Comparison of ENCODE assay signal across 1 fruit fly cellular context in the genomic region with DNA sequence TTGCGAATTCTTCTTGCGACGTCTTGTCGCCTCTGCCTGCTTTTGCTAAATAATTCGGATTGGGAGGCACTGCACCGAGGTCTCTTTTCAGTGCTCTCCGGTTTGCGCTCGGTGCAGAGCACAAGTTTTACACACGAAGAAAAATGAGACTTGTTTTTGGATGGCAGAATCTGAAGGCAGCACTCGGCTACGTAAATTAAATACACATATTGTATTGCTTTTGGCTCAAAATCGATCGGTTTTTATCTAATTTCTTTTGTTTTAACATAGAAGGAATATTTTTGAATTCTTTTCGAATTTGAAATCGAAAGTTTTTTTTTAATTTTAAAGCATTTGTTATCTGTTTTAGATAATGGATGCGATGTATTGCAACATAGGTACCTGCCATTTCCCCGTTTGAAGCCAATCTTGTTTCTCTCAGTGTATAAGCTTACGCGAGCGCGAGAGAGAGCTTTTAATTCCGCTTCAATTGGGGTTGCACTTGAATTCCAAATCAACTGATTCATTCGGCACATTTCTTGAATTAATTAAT.
TF ChIP-seq lines count a peak whose summit lies in the region.

A gene (minus strand): TSS at position 51 of the 532 bp plus-strand sequence.

TF ChIP-seq in whole organism, embryonic, 481 proteins besides CTCF, POLR2A, EP300 and RAD21 (continued from another document and continues in another):
- TF ChIP-seq HLHmδ (GFP tag; optimal IDR thresholded peaks at IDR 0.05; lab: Kevin White, UChicago) (no peak), CG32767 (GFP tag; IDR thresholded peaks at IDR 0.05; lab: Robert Waterston, UW) (0 out of 2 replicates have a peak, but pooled peaks have one; percentile 18), Abd-B (GFP tag; optimal IDR thresholded peaks at IDR 0.05; lab: Kevin White, UChicago) (peak; percentile 41), inv (GFP tag; IDR thresholded peaks at IDR 0.05; lab: Robert Waterston, UW; ENCODE audit: partially characterized antibody) (no peak), zen2 (GFP tag; IDR thresholded peaks at IDR 0.05; lab: Robert Waterston, UW; ENCODE audit: partially characterized antibody) (no peak), crc (GFP tag; optimal IDR thresholded peaks at IDR 0.05; lab: Kevin White, UChicago) (no peak), NC2α (GFP tag; optimal IDR thresholded peaks at IDR 0.05; lab: Kevin White, UChicago) (no peak), H15 (GFP tag; IDR thresholded peaks at IDR 0.05; lab: Robert Waterston, UW) (0 out of 3 replicates have a peak, but pooled peaks have one; percentile 24), CG11247 (GFP tag; IDR thresholded peaks at IDR 0.05; lab: Robert Waterston, UW) (no peak), CrebB (tag; optimal IDR thresholded peaks at IDR 0.05; lab: Kevin White, UChicago) (no peak), CG6654 (GFP tag; optimal IDR thresholded peaks at IDR 0.05; lab: Kevin White, UChicago) (peak; percentile 4), vnd (GFP tag; IDR thresholded peaks at IDR 0.05; lab: Robert Waterston, UW; ENCODE audit: partially characterized antibody) (no peak), Sox100B (GFP tag; optimal IDR thresholded peaks at IDR 0.05; lab: Kevin White, UChicago) (peak; percentile 82), CG33213 (GFP tag; optimal IDR thresholded peaks at IDR 0.05; lab: Kevin White, UChicago) (no peak), nerfin-2 (GFP tag; IDR thresholded peaks at IDR 0.05; lab: Robert Waterston, UW; ENCODE audit: partially characterized antibody) (no peak), CG15514 (GFP tag; optimal IDR thresholded peaks at IDR 0.05; lab: Kevin White, UChicago) (peak; percentile 34), Dbx (GFP tag; IDR thresholded peaks at IDR 0.05; lab: Robert Waterston, UW) (peak; percentile 56; the same call in 1 of the 3 replicates), CG3838 (GFP tag; optimal IDR thresholded peaks at IDR 0.05; lab: Kevin White, UChicago) (no peak), tna (GFP tag; IDR thresholded peaks at IDR 0.05; lab: Robert Waterston, UW; ENCODE audit: partially characterized antibody) (no peak), BEAF-32 (GFP tag; optimal IDR thresholded peaks at IDR 0.05; lab: Kevin White, UChicago) (no peak), wor (GFP tag; IDR thresholded peaks at IDR 0.05; lab: Robert Waterston, UW) (peak; percentile 29; the same call in 1 of the 2 replicates), Dll (GFP tag; IDR thresholded peaks at IDR 0.05; lab: Robert Waterston, UW; ENCODE audit: partially characterized antibody) (no peak), CG12155 (GFP tag; optimal IDR thresholded peaks at IDR 0.05; lab: Kevin White, UChicago) (peak; percentile 43), CG10366 (GFP tag; IDR thresholded peaks at IDR 0.05; lab: Robert Waterston, UW) (peak; percentile 12; the same call in 1 of the 2 replicates), CG6813 (GFP tag; optimal IDR thresholded peaks at IDR 0.05; lab: Kevin White, UChicago) (peak; percentile 58), Bdp1 (GFP tag; optimal IDR thresholded peaks at IDR 0.05; lab: Kevin White, UChicago) (peak; percentile 1), Xrp1 (GFP tag; IDR thresholded peaks at IDR 0.05; lab: Robert Waterston, UW) (peak; percentile 57; the same call in 1 of the 2 replicates), ken (GFP tag; IDR thresholded peaks at IDR 0.05; lab: Robert Waterston, UW) (no peak), sima (GFP tag; optimal IDR thresholded peaks at IDR 0.05; lab: Kevin White, UChicago) (no peak), CG34376 (GFP tag; optimal IDR thresholded peaks at IDR 0.05; lab: Kevin White, UChicago) (no peak), Scr (GFP tag; IDR thresholded peaks at IDR 0.05; lab: Robert Waterston, UW; ENCODE audit: partially characterized antibody) (no peak), stc (GFP tag; IDR thresholded peaks at IDR 0.05; lab: Robert Waterston, UW) (0 out of 2 replicates have a peak, but pooled peaks have one; percentile 52), CG34422 (GFP tag; IDR thresholded peaks at IDR 0.05; lab: Robert Waterston, UW) (peak; percentile 46; the same call in 1 of the 3 replicates), CG9437 (GFP tag; optimal IDR thresholded peaks at IDR 0.05; lab: Kevin White, UChicago) (peak; percentile 49), CG17328 (GFP tag; IDR thresholded peaks at IDR 0.05; lab: Robert Waterston, UW) (no peak), hkb (optimal IDR thresholded peaks at IDR 0.05; lab: Kevin White, UChicago) (no peak), hkb (GFP tag; IDR thresholded peaks at IDR 0.05; lab: Robert Waterston, UW) (peak; percentile 67), ab (GFP tag; optimal IDR thresholded peaks at IDR 0.05; lab: Kevin White, UChicago) (no peak), CG5953 (GFP tag; IDR thresholded peaks at IDR 0.05; lab: Robert Waterston, UW) (no peak), CG11504 (tag; optimal IDR thresholded peaks at IDR 0.05; lab: Kevin White, UChicago) (peak; percentile 86), danr (GFP tag; IDR thresholded peaks at IDR 0.05; lab: Robert Waterston, UW) (no peak), fu2 (GFP tag; optimal IDR thresholded peaks at IDR 0.05; lab: Kevin White, UChicago) (no peak), CG14860 (GFP tag; IDR thresholded peaks at IDR 0.05; lab: Robert Waterston, UW; ENCODE audit: partially characterized antibody) (no peak), CG9932 (GFP tag; IDR thresholded peaks at IDR 0.05; lab: Robert Waterston, UW) (0 out of 2 replicates have a peak, but pooled peaks have one; percentile 21), CG11093 (GFP tag; IDR thresholded peaks at IDR 0.05; lab: Robert Waterston, UW) (peak; percentile 68; the same call in 1 of the 3 replicates), E2f1 (GFP tag; IDR thresholded peaks at IDR 0.05; lab: Robert Waterston, UW) (0 out of 2 replicates have a peak, but pooled peaks have one; percentile 26), CG42726 (GFP tag; IDR thresholded peaks at IDR 0.05; lab: Robert Waterston, UW; ENCODE audit: partially characterized antibody) (no peak), Vsx1 (GFP tag; optimal IDR thresholded peaks at IDR 0.05; lab: Kevin White, UChicago) (no peak), kay (GFP tag; optimal IDR thresholded peaks at IDR 0.05; lab: Kevin White, UChicago) (no peak), lola (GFP tag; optimal IDR thresholded peaks at IDR 0.05; lab: Kevin White, UChicago) (peak in 1 of 3 experiments; percentile 30), corto (GFP tag; optimal IDR thresholded peaks at IDR 0.05; lab: Kevin White, UChicago) (peak; percentile 58), CG14441 (GFP tag; IDR thresholded peaks at IDR 0.05; lab: Robert Waterston, UW) (peak; percentile 55; the same call in 1 of the 2 replicates), Hsf (GFP tag; optimal IDR thresholded peaks at IDR 0.05; lab: Kevin White, UChicago) (peak; percentile 62), CG13624 (GFP tag; optimal IDR thresholded peaks at IDR 0.05; lab: Kevin White, UChicago) (peak; percentile 26), CG18599 (GFP tag; optimal IDR thresholded peaks at IDR 0.05; lab: Kevin White, UChicago) (peak; percentile 76), CG2202 (tag; optimal IDR thresholded peaks at IDR 0.05; lab: Kevin White, UChicago) (no peak), ash1 (GFP tag; optimal IDR thresholded peaks at IDR 0.05; lab: Kevin White, UChicago) (no peak), Atf6 (GFP tag; IDR thresholded peaks at IDR 0.05; lab: Robert Waterston, UW) (peak; percentile 36; the same call in 1 of the 2 replicates), caup (GFP tag; optimal IDR thresholded peaks at IDR 0.05; lab: Kevin White, UChicago; ENCODE audit: severe bottlenecking) (peak; percentile 54), slou (GFP tag; optimal IDR thresholded peaks at IDR 0.05; lab: Kevin White, UChicago) (no peak), ERR (GFP tag; optimal IDR thresholded peaks at IDR 0.05; lab: Kevin White, UChicago) (no peak), Adf1 (GFP tag; IDR thresholded peaks at IDR 0.05; lab: Robert Waterston, UW) (no peak), jumu (GFP tag; optimal IDR thresholded peaks at IDR 0.05; lab: Kevin White, UChicago) (peak; percentile 11), Pdp1 (GFP tag; optimal IDR thresholded peaks at IDR 0.05; lab: Kevin White, UChicago) (peak; percentile 37 to 58), Awh (GFP tag; IDR thresholded peaks at IDR 0.05; lab: Robert Waterston, UW) (no peak), CG11695 (GFP tag; IDR thresholded peaks at IDR 0.05; lab: Robert Waterston, UW) (peak; percentile 59; the same call in 1 of the 3 replicates), CG1832 (GFP tag; optimal IDR thresholded peaks at IDR 0.05; lab: Kevin White, UChicago) (no peak), otp (GFP tag; IDR thresholded peaks at IDR 0.05; lab: Robert Waterston, UW) (no peak), Sox102F (GFP tag; optimal IDR thresholded peaks at IDR 0.05; lab: Kevin White, UChicago) (peak; percentile 71), CG13287 (GFP tag; IDR thresholded peaks at IDR 0.05; lab: Robert Waterston, UW; ENCODE audit: partially characterized antibody) (no peak), CG7987 (GFP tag; optimal IDR thresholded peaks at IDR 0.05; lab: Kevin White, UChicago) (no peak), zfh1 (GFP tag; IDR thresholded peaks at IDR 0.05; lab: Robert Waterston, UW) (0 out of 3 replicates have a peak, but pooled peaks have one; percentile 8), CG7556 (GFP tag; optimal IDR thresholded peaks at IDR 0.05; lab: Kevin White, UChicago) (peak; percentile 58), ssp (GFP tag; IDR thresholded peaks at IDR 0.05; lab: Robert Waterston, UW) (peak; percentile 53), CG12071 (GFP tag; optimal IDR thresholded peaks at IDR 0.05; lab: Kevin White, UChicago) (peak; percentile 44), CG1024 (GFP tag; IDR thresholded peaks at IDR 0.05; lab: Robert Waterston, UW) (no peak), CG6689 (GFP tag; IDR thresholded peaks at IDR 0.05; lab: Robert Waterston, UW) (peak; percentile 75), chinmo (GFP tag; IDR thresholded peaks at IDR 0.05; lab: Robert Waterston, UW; ENCODE audit: partially characterized antibody) (no peak), CG8089 (GFP tag; optimal IDR thresholded peaks at IDR 0.05; lab: Kevin White, UChicago) (peak; percentile 35), Dip3 (GFP tag; optimal IDR thresholded peaks at IDR 0.05; lab: Kevin White, UChicago) (peak; percentile 48), slp2 (GFP tag; optimal IDR thresholded peaks at IDR 0.05; lab: Kevin White, UChicago) (peak; percentile 58), Ada2b (GFP tag; IDR thresholded peaks at IDR 0.05; lab: Robert Waterston, UW) (peak; percentile 63), Dip2 (GFP tag; IDR thresholded peaks at IDR 0.05; lab: Robert Waterston, UW) (no peak), abd-A (tag; optimal IDR thresholded peaks at IDR 0.05; lab: Kevin White, UChicago) (no peak), CG15601 (tag; optimal IDR thresholded peaks at IDR 0.05; lab: Kevin White, UChicago) (peak; percentile 7), slbo (GFP tag; IDR thresholded peaks at IDR 0.05; lab: Robert Waterston, UW) (peak; percentile 54), CG1602 (GFP tag; optimal IDR thresholded peaks at IDR 0.05; lab: Kevin White, UChicago) (peak; percentile 27), crol (GFP tag; IDR thresholded peaks at IDR 0.05; lab: Robert Waterston, UW) (no peak), Eip74EF (GFP tag; optimal IDR thresholded peaks at IDR 0.05; lab: Kevin White, UChicago) (no peak), zfh2 (GFP tag; optimal IDR thresholded peaks at IDR 0.05; lab: Kevin White, UChicago) (peak; percentile 25), CG11723 (GFP tag; optimal IDR thresholded peaks at IDR 0.05; lab: Kevin White, UChicago) (peak; percentile 26), sens (GFP tag; lab: Kevin White, UChicago) (peak; percentile 93), Mad (GFP tag; optimal IDR thresholded peaks at IDR 0.05; lab: Kevin White, UChicago) (peak; percentile 33), MESR4 (GFP tag; optimal IDR thresholded peaks at IDR 0.05; lab: Kevin White, UChicago) (no peak), CG7745 (tag; optimal IDR thresholded peaks at IDR 0.05; lab: Kevin White, UChicago) (no peak), twi (tag; optimal IDR thresholded peaks at IDR 0.05; lab: Kevin White, UChicago) (no peak), Hr3 (GFP tag; optimal IDR thresholded peaks at IDR 0.05; lab: Kevin White, UChicago) (peak; percentile 26), CG4360 (GFP tag; IDR thresholded peaks at IDR 0.05; lab: Robert Waterston, UW) (no peak), grau (tag; optimal IDR thresholded peaks at IDR 0.05; lab: Kevin White, UChicago) (peak; percentile 49), Stat92E (GFP tag; optimal IDR thresholded peaks at IDR 0.05; lab: Kevin White, UChicago) (no peak), CG12769 (tag; optimal IDR thresholded peaks at IDR 0.05; lab: Kevin White, UChicago) (no peak), CHES-1-like (GFP tag; optimal IDR thresholded peaks at IDR 0.05; lab: Kevin White, UChicago) (peak; percentile 14), CG11456 (GFP tag; IDR thresholded peaks at IDR 0.05; lab: Robert Waterston, UW) (no peak), CG13123 (GFP tag; optimal IDR thresholded peaks at IDR 0.05; lab: Kevin White, UChicago) (no peak), nau (GFP tag; optimal IDR thresholded peaks at IDR 0.05; lab: Kevin White, UChicago) (no peak), Max (GFP tag; optimal IDR thresholded peaks at IDR 0.05; lab: Kevin White, UChicago) (peak; percentile 54), btn (GFP tag; optimal IDR thresholded peaks at IDR 0.05; lab: Kevin White, UChicago) (peak; percentile 40), chif (GFP tag; optimal IDR thresholded peaks at IDR 0.05; lab: Kevin White, UChicago) (peak; percentile 44 to 57), Hr39 (optimal IDR thresholded peaks at IDR 0.05; lab: Kevin White, UChicago) (no peak), fd3F (GFP tag; optimal IDR thresholded peaks at IDR 0.05; lab: Kevin White, UChicago) (no peak), dm (GFP tag; optimal IDR thresholded peaks at IDR 0.05; lab: Kevin White, UChicago) (no peak), vvl (GFP tag; IDR thresholded peaks at IDR 0.05; lab: Robert Waterston, UW) (peak; percentile 58), CG1792 (GFP tag; optimal IDR thresholded peaks at IDR 0.05; lab: Kevin White, UChicago) (peak; percentile 76), peb (GFP tag; IDR thresholded peaks at IDR 0.05; lab: Robert Waterston, UW) (no peak), da (GFP tag; optimal IDR thresholded peaks at IDR 0.05; lab: Kevin White, UChicago) (no peak), CG11560 (tag; IDR thresholded peaks at IDR 0.05; lab: Robert Waterston, UW) (0 out of 3 replicates have a peak, but pooled peaks have one; percentile 7), D (optimal IDR thresholded peaks at IDR 0.05; lab: Kevin White, UChicago) (no peak), D (GFP tag; optimal IDR thresholded peaks at IDR 0.05; lab: Kevin White, UChicago) (peak; percentile 49), CG13894 (tag; optimal IDR thresholded peaks at IDR 0.05; lab: Kevin White, UChicago) (peak; percentile 6), HLH3B (GFP tag; IDR thresholded peaks at IDR 0.05; lab: Robert Waterston, UW) (peak; percentile 56; the same call in 1 of the 2 replicates), ci (GFP tag; IDR thresholded peaks at IDR 0.05; lab: Robert Waterston, UW) (no peak), CG7839 (tag; optimal IDR thresholded peaks at IDR 0.05; lab: Kevin White, UChicago) (peak; percentile 72), bab2 (GFP tag; optimal IDR thresholded peaks at IDR 0.05; lab: Kevin White, UChicago) (peak; percentile 31)
